Worm (Caenorhabditis elegans) whole organism, L3 larva: ENCODE measurements around the gene skpo-2.

Source experiments
- ceh-9 ChIP-seq: sonication (generic microtip); optimal IDR thresholded peaks from 2 replicates; lab custom pipeline; 2018; ENCODE audit warnings: missing biosample characterization, missing genetic modification characterization
- fos-1 ChIP-seq: fragments of 150-350 bp; optimal IDR thresholded peaks from 2 replicates; lab custom pipeline; 2014; ENCODE audit warnings: missing biosample characterization, missing genetic modification characterization
- nhr-12 ChIP-seq: fragments of 150-350 bp; optimal IDR thresholded peaks from 2 replicates; lab custom pipeline; 2014; ENCODE audit warnings: missing biosample characterization, missing genetic modification characterization
- nhr-237 ChIP-seq: fragments of 150-350 bp; optimal IDR thresholded peaks from 2 replicates; lab custom pipeline; 2014; ENCODE audit warnings: missing biosample characterization, missing genetic modification characterization
- nhr-25 ChIP-seq: sonication (generic microtip); optimal IDR thresholded peaks from 2 replicates; lab custom pipeline; 2017; ENCODE audit warnings: missing biosample characterization, missing genetic modification characterization
- nhr-77 ChIP-seq: fragments of 150-350 bp; optimal IDR thresholded peaks from 2 replicates; lab custom pipeline; 2014; ENCODE audit warnings: missing biosample characterization, missing genetic modification characterization
- skn-1 ChIP-seq: fragments of 150-350 bp; optimal IDR thresholded peaks from 2 replicates; lab custom pipeline; 2014; ENCODE audit warnings: missing biosample characterization, missing genetic modification characterization
- ztf-11 ChIP-seq: fragments of 150-350 bp; optimal IDR thresholded peaks from 2 replicates; lab custom pipeline; 2014; ENCODE audit warnings: missing biosample characterization, missing genetic modification characterization

ce11 chrII:3459199-3459598 is 22.9 kb upstream of the skpo-2 start:
- TF ChIP-seq ceh-9 (tag; lab: Kevin White, UChicago) (no peak), nhr-77 (tag; lab: Kevin White, UChicago) (no peak), nhr-237 (tag; lab: Kevin White, UChicago) (no peak), ztf-11 (no peak), skn-1 (tag; lab: Kevin White, UChicago) (no peak), nhr-25 (tag; lab: Kevin White, UChicago) (no peak), nhr-12 (tag; lab: Kevin White, UChicago) (no peak), fos-1 (tag; lab: Kevin White, UChicago) (no peak)
